Fruit fly (Drosophila melanogaster) whole organism, wandering third instar larva: ENCODE measurements around the gene scyl.

ENCODE experiments used
- Abd-B ChIP-seq: fragments of >200 bp; optimal IDR thresholded peaks from 2 replicates; lab custom pipeline; 2017; ENCODE audit warnings: missing biosample characterization, missing genetic modification characterization
- CG32264 ChIP-seq: fragments of 200-800 bp; sonication (Bioruptor generic); optimal IDR thresholded peaks from 2 replicates; lab custom pipeline; 2016; ENCODE audit warnings: missing biosample characterization, missing genetic modification characterization
- CG9705 ChIP-seq: fragments of 200-800 bp; sonication (Bioruptor generic); optimal IDR thresholded peaks from 2 replicates; lab custom pipeline; 2018; ENCODE audit warnings: missing biosample characterization, mild to moderate bottlenecking, missing genetic modification characterization
- CrebA ChIP-seq: fragments of 200-800 bp; sonication (Bioruptor generic); optimal IDR thresholded peaks from 2 replicates; lab custom pipeline; 2016; ENCODE audit warnings: missing biosample characterization, mild to moderate bottlenecking, missing genetic modification characterization, borderline replicate concordance
- Dfd ChIP-seq: fragments of >200 bp; optimal IDR thresholded peaks from 2 replicates; lab custom pipeline; 2017; ENCODE audit warnings: missing biosample characterization, missing genetic modification characterization
- Dif ChIP-seq: fragments of 200-275, 200-300 bp; sonication (Bioruptor generic); optimal IDR thresholded peaks from 2 replicates; lab custom pipeline; 2018; ENCODE audit warnings: missing biosample characterization, missing genetic modification characterization; ENCODE audit not compliant: partially characterized antibody
- GATAd ChIP-seq: sonication (Bioruptor generic); optimal IDR thresholded peaks from 2 replicates; lab custom pipeline; 2016; ENCODE audit warnings: missing biosample characterization, missing genetic modification characterization
- HLH106 ChIP-seq: fragments of 200-800 bp; optimal IDR thresholded peaks from 3 replicates; lab custom pipeline; 2019; ENCODE audit warnings: missing biosample characterization, mild to moderate bottlenecking, missing genetic modification characterization, moderate library complexity
- Hnf4 ChIP-seq: fragments of 200-800 bp; sonication (Bioruptor generic); optimal IDR thresholded peaks from 2 replicates; lab custom pipeline; 2016; ENCODE audit warnings: missing biosample characterization, mild to moderate bottlenecking, missing genetic modification characterization
- Hr78 ChIP-seq: fragments of >200 bp; optimal IDR thresholded peaks from 2 replicates; lab custom pipeline; 2017; ENCODE audit warnings: missing biosample characterization, missing genetic modification characterization
- Jra ChIP-seq: sonication (Bioruptor generic); optimal IDR thresholded peaks from 2 replicates; lab custom pipeline; 2016; ENCODE audit warnings: missing biosample characterization, missing genetic modification characterization
- Myc ChIP-seq: fragments of >200 bp; optimal IDR thresholded peaks from 2 replicates; lab custom pipeline; 2017
- N ChIP-seq: fragments of >200 bp; optimal IDR thresholded peaks from 2 replicates; lab custom pipeline; 2018; ENCODE audit warnings: missing biosample characterization, missing external identifiers, missing genetic modification characterization
- OdsH ChIP-seq: fragments of 200-800 bp; sonication (Bioruptor generic); optimal IDR thresholded peaks from 2 replicates; lab custom pipeline; 2016; ENCODE audit warnings: missing biosample characterization, mild to moderate bottlenecking, missing genetic modification characterization
- Rel ChIP-seq, 2 experiments: fragments of 200-800 bp; sonication (Bioruptor generic) in 1 of 2; optimal IDR thresholded peaks; 2 replicates in 1 of 2; 3 replicates in 1 of 2; lab custom pipeline; 2016 to 2019; ENCODE audit warnings: mild to moderate bottlenecking in 2 of 2, missing biosample characterization in 2 of 2, missing genetic modification characterization in 2 of 2, moderate library complexity in 1 of 2
- Sp1 ChIP-seq: fragments of 200-800 bp; sonication (Bioruptor generic); optimal IDR thresholded peaks from 3 replicates; lab custom pipeline; 2019; ENCODE audit warnings: missing biosample characterization, mild to moderate bottlenecking, missing genetic modification characterization, moderate library complexity
- Vsx2 ChIP-seq: fragments of 200-300, 225-300 bp; sonication (Bioruptor generic); optimal IDR thresholded peaks from 2 replicates; lab custom pipeline; 2018; ENCODE audit warnings: missing biosample characterization, missing genetic modification characterization; ENCODE audit not compliant: partially characterized antibody
- br ChIP-seq: fragments of 200-800 bp; sonication (Bioruptor generic); optimal IDR thresholded peaks from 2 replicates; lab custom pipeline; 2016; ENCODE audit warnings: missing biosample characterization, missing genetic modification characterization
- brk ChIP-seq: fragments of 200-800 bp; sonication (Bioruptor generic); optimal IDR thresholded peaks from 2 replicates; lab custom pipeline; 2016; ENCODE audit warnings: missing biosample characterization, mild to moderate bottlenecking, missing genetic modification characterization
- dl ChIP-seq, 2 experiments: fragments of 175-275, 200-275 bp in 1 of 2; fragments of 200-275 bp in 1 of 2; sonication (Bioruptor generic); optimal IDR thresholded peaks; lab custom pipeline; 2018; ENCODE audit warnings: mild to moderate bottlenecking in 2 of 2, missing biosample characterization in 2 of 2, missing genetic modification characterization in 2 of 2, moderate library complexity in 2 of 2; ENCODE audit not compliant: partially characterized antibody in 2 of 2, insufficient read depth in 1 of 2
- dmrt93B ChIP-seq: fragments of 200-800 bp; sonication (Bioruptor generic); optimal IDR thresholded peaks from 2 replicates; lab custom pipeline; 2018; ENCODE audit warnings: missing biosample characterization, mild to moderate bottlenecking, missing genetic modification characterization
- dsf ChIP-seq: sonication (Bioruptor generic); optimal IDR thresholded peaks from 2 replicates; lab custom pipeline; 2016; ENCODE audit warnings: missing biosample characterization, missing genetic modification characterization, borderline replicate concordance
- ey ChIP-seq: fragments of 200-800 bp; sonication (Bioruptor generic); optimal IDR thresholded peaks from 2 replicates; lab custom pipeline; 2016; ENCODE audit warnings: missing biosample characterization, missing genetic modification characterization
- foxo ChIP-seq, 2 experiments: fragments of 200-800 bp; sonication (Bioruptor generic); optimal IDR thresholded peaks; 2 replicates in 1 of 2; 3 replicates in 1 of 2; lab custom pipeline; 2016 to 2017; ENCODE audit warnings: missing biosample characterization in 2 of 2, missing genetic modification characterization in 2 of 2
- fru ChIP-seq: fragments of 200-800 bp; sonication (Bioruptor generic); optimal IDR thresholded peaks from 3 replicates; lab custom pipeline; 2016; ENCODE audit warnings: missing biosample characterization, mild to moderate bottlenecking, missing genetic modification characterization
- h ChIP-seq: fragments of 200-800 bp; sonication (Bioruptor generic); optimal IDR thresholded peaks from 3 replicates; lab custom pipeline; 2016; ENCODE audit warnings: missing biosample characterization, mild to moderate bottlenecking, missing genetic modification characterization
- jim ChIP-seq: fragments of 175-275, 200-325 bp; sonication (Bioruptor generic); optimal IDR thresholded peaks from 2 replicates; lab custom pipeline; 2016; ENCODE audit warnings: missing biosample characterization, mild to moderate bottlenecking, missing genetic modification characterization
- lola ChIP-seq: fragments of >200 bp; optimal IDR thresholded peaks from 2 replicates; lab custom pipeline; 2017; ENCODE audit warnings: missing biosample characterization, missing genetic modification characterization
- pan ChIP-seq: fragments of >200 bp; optimal IDR thresholded peaks from 2 replicates; lab custom pipeline; 2017
- psq ChIP-seq: fragments of 200-800 bp; sonication (Bioruptor generic); optimal IDR thresholded peaks from 3 replicates; lab custom pipeline; 2017; ENCODE audit warnings: missing biosample characterization, mild to moderate bottlenecking, missing genetic modification characterization, moderate library complexity
- rgr ChIP-seq: fragments of 200-800 bp; sonication (Bioruptor generic); optimal IDR thresholded peaks from 3 replicates; lab custom pipeline; 2016; ENCODE audit warnings: missing biosample characterization, mild to moderate bottlenecking, missing genetic modification characterization
- sage ChIP-seq: fragments of 200-800 bp; sonication (Bioruptor generic); optimal IDR thresholded peaks from 2 replicates; lab custom pipeline; 2016; ENCODE audit warnings: missing biosample characterization, mild to moderate bottlenecking, missing genetic modification characterization
- usp ChIP-seq: fragments of >200 bp; optimal IDR thresholded peaks from 2 replicates; lab custom pipeline; 2017; ENCODE audit warnings: missing biosample characterization, missing genetic modification characterization
- woc ChIP-seq: sonication (Bioruptor generic); optimal IDR thresholded peaks from 2 replicates; lab custom pipeline; 2016; ENCODE audit warnings: missing biosample characterization, mild to moderate bottlenecking, missing genetic modification characterization

The scyl gene

dm6 chr3L:11293378-11293777 is 41.3 kb downstream of the scyl start:
- TF ChIP-seq Hnf4 (GFP tag; lab: Kevin White, UChicago) (peak; percentile 4), HLH106 (tag; lab: Kevin White, UChicago) (peak; percentile 36), dl (GFP tag; optimal IDR thresholded peaks at IDR 0.05; lab: Kevin White, UChicago; ENCODE audit: insufficient read depth in 1 of 2, partially characterized antibody in 2 of 2) (no peak), lola (GFP tag; lab: Kevin White, UChicago) (no peak), CG9705 (GFP tag; lab: Kevin White, UChicago) (no peak), Vsx2 (GFP tag; lab: Kevin White, UChicago) (no peak), GATAd (GFP tag; lab: Kevin White, UChicago) (no peak), Rel (GFP tag; optimal IDR thresholded peaks at IDR 0.05; lab: Kevin White, UChicago) (no peak), Rel (tag; optimal IDR thresholded peaks at IDR 0.05; lab: Kevin White, UChicago) (no peak), woc (GFP tag; lab: Kevin White, UChicago) (peak; percentile 71), Abd-B (no peak), N (no peak), h (GFP tag; lab: Kevin White, UChicago) (peak; percentile 36), foxo (GFP tag; optimal IDR thresholded peaks at IDR 0.05; lab: Kevin White, UChicago) (peak in 1 of 2 experiments; percentile 9), pan (lab: Kevin White, UChicago) (no peak), dmrt93B (GFP tag; lab: Kevin White, UChicago) (no peak)
- TF ChIP-seq, all 38 proteins: peak for 5

DNA sequence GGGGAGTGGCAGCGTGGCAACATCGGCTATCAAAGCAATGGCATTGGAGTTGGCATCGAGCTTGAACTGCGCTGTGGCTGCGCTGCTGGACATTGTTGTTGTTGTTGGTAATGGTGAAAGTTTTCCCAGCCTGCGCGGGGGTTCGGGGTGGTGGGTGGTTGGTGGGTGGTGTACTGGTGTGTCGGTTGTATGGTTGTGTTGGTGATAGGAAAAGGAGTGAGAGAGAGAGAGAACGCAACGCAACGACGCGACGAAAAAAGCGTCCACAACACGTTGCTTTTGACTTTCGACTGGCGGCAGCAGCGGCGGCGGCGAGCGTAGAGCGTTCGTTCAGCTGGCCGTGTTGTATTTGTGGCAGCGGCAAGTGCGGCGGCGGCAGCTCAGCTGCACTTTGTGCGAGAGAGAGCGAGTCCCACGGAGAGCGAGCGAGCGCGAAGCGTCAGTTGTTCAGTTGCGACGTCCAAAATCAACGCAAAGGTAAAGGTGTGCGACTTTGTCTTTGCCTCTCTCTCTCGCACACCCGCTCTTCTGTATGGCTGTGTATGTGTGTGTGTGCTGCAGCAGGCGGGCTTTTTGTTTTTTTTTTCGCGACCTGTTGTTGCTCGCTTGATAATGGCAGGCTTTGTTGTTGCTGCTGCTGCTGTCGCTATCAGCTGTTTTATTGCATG is 42.5 kb downstream of the scyl start:
- TF ChIP-seq br (GFP tag; lab: Kevin White, UChicago) (no peak), N (no peak), Hnf4 (GFP tag; lab: Kevin White, UChicago) (peak; percentile 8), psq (GFP tag; lab: Kevin White, UChicago) (peak; percentile 33), sage (GFP tag; lab: Kevin White, UChicago) (no peak), Myc (no peak), Hr78 (no peak), lola (GFP tag; lab: Kevin White, UChicago) (no peak), rgr (GFP tag; lab: Kevin White, UChicago) (peak; percentile 52), HLH106 (tag; lab: Kevin White, UChicago) (no peak), CrebA (GFP tag; lab: Kevin White, UChicago) (no peak), OdsH (no peak), brk (GFP tag; lab: Kevin White, UChicago) (no peak), Sp1 (no peak), usp (no peak), Dif (GFP tag; lab: Kevin White, UChicago) (peak; percentile 76), Dfd (peak; percentile 16), woc (GFP tag; lab: Kevin White, UChicago) (peak; percentile 30), dsf (GFP tag; lab: Kevin White, UChicago) (no peak), Jra (GFP tag; lab: Kevin White, UChicago) (no peak), dmrt93B (GFP tag; lab: Kevin White, UChicago) (no peak), fru (peak; percentile 38), GATAd (GFP tag; lab: Kevin White, UChicago) (no peak), jim (peak; percentile 75), foxo (GFP tag; optimal IDR thresholded peaks at IDR 0.05; lab: Kevin White, UChicago) (no peak), h (GFP tag; lab: Kevin White, UChicago) (peak; percentile 31), ey (no peak), Rel (GFP tag; optimal IDR thresholded peaks at IDR 0.05; lab: Kevin White, UChicago) (no peak), Rel (tag; optimal IDR thresholded peaks at IDR 0.05; lab: Kevin White, UChicago) (no peak), dl (GFP tag; optimal IDR thresholded peaks at IDR 0.05; lab: Kevin White, UChicago; ENCODE audit: insufficient read depth in 1 of 2, partially characterized antibody in 2 of 2) (peak; percentile 49 to 75), CG32264 (GFP tag; lab: Kevin White, UChicago) (no peak), pan (lab: Kevin White, UChicago) (no peak)

DNA sequence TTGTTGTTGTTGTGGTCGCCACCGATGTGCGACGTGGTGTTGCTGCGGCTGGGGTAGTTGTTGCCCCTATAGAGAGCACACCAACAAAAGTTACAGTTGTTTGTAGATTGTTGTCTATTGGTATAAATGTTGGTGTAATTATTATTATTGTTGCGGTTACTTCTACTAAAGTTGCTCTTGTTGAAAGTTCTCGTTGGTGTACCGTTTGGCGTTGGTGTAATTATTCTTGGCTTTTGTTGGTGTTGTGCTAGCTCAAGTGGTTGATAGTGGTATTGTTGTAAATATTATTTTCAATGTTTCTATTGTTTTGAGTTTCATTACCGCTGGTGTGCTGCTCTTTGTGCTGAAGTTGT is 43.0 kb downstream of the scyl start:
- TF ChIP-seq Jra (GFP tag; lab: Kevin White, UChicago) (peak; percentile 8), rgr (GFP tag; lab: Kevin White, UChicago) (no peak), N (no peak), psq (GFP tag; lab: Kevin White, UChicago) (no peak)
